Fruit fly (Drosophila melanogaster): ENCODE results near the gene CG42264.

dm6 chrX:5746864-5747861 is 29.3 kb downstream of the CG42264 start, which contains the start of the genes IntS6 and Rtel1:
- TF ChIP-seq CG32532 (GFP tag; IDR thresholded peaks at IDR 0.05) (peak; percentile 93), zf30C (GFP tag; optimal IDR thresholded peaks at IDR 0.05) (no peak), phol (tag; optimal IDR thresholded peaks at IDR 0.05) (peak; percentile 89), vnd (GFP tag; IDR thresholded peaks at IDR 0.05; ENCODE audit: partially characterized antibody) (no peak), chinmo (GFP tag; IDR thresholded peaks at IDR 0.05; ENCODE audit: partially characterized antibody) (peak; percentile 100)
